Fruit fly (Drosophila melanogaster) whole organism, wandering third instar larva: ENCODE results near the gene nkt.

Experiments used
- Dfd ChIP-seq: fragments of >200 bp; optimal IDR thresholded peaks from 2 replicates; lab custom pipeline; 2017; ENCODE audit warnings: missing biosample characterization, missing genetic modification characterization
- Hnf4 ChIP-seq: fragments of 200-800 bp; sonication (Bioruptor generic); optimal IDR thresholded peaks from 2 replicates; lab custom pipeline; 2016; ENCODE audit warnings: missing biosample characterization, mild to moderate bottlenecking, missing genetic modification characterization
- Hr78 ChIP-seq: fragments of >200 bp; optimal IDR thresholded peaks from 2 replicates; lab custom pipeline; 2017; ENCODE audit warnings: missing biosample characterization, missing genetic modification characterization
- Rel ChIP-seq, 2 experiments: fragments of 200-800 bp; sonication (Bioruptor generic) in 1 of 2; optimal IDR thresholded peaks; 2 replicates in 1 of 2; 3 replicates in 1 of 2; lab custom pipeline; 2016 to 2019; ENCODE audit warnings: mild to moderate bottlenecking in 2 of 2, missing biosample characterization in 2 of 2, missing genetic modification characterization in 2 of 2, moderate library complexity in 1 of 2
- Sp1 ChIP-seq: fragments of 200-800 bp; sonication (Bioruptor generic); optimal IDR thresholded peaks from 3 replicates; lab custom pipeline; 2019; ENCODE audit warnings: missing biosample characterization, mild to moderate bottlenecking, missing genetic modification characterization, moderate library complexity
- Vsx2 ChIP-seq: fragments of 200-300, 225-300 bp; sonication (Bioruptor generic); optimal IDR thresholded peaks from 2 replicates; lab custom pipeline; 2018; ENCODE audit warnings: missing biosample characterization, missing genetic modification characterization; ENCODE audit not compliant: partially characterized antibody
- br ChIP-seq: fragments of 200-800 bp; sonication (Bioruptor generic); optimal IDR thresholded peaks from 2 replicates; lab custom pipeline; 2016; ENCODE audit warnings: missing biosample characterization, missing genetic modification characterization
- fru ChIP-seq: fragments of 200-800 bp; sonication (Bioruptor generic); optimal IDR thresholded peaks from 3 replicates; lab custom pipeline; 2016; ENCODE audit warnings: missing biosample characterization, mild to moderate bottlenecking, missing genetic modification characterization
- lola ChIP-seq: fragments of >200 bp; optimal IDR thresholded peaks from 2 replicates; lab custom pipeline; 2017; ENCODE audit warnings: missing biosample characterization, missing genetic modification characterization
- pan ChIP-seq: fragments of >200 bp; optimal IDR thresholded peaks from 2 replicates; lab custom pipeline; 2017
- usp ChIP-seq: fragments of >200 bp; optimal IDR thresholded peaks from 2 replicates; lab custom pipeline; 2017; ENCODE audit warnings: missing biosample characterization, missing genetic modification characterization

- no peak for TF ChIP-seq fru
- TF ChIP-seq Sp1 (GFP tag; lab: Kevin White, UChicago): no peak
- no peak for TF ChIP-seq usp (GFP tag; lab: Kevin White, UChicago)
- no peak for TF ChIP-seq br (GFP tag; lab: Kevin White, UChicago)
- no peak for TF ChIP-seq Hnf4 (GFP tag; lab: Kevin White, UChicago)
- no peak for TF ChIP-seq pan (lab: Kevin White, UChicago)
- TF ChIP-seq lola (GFP tag; lab: Kevin White, UChicago): no peak
- no peak for TF ChIP-seq Vsx2 (GFP tag; lab: Kevin White, UChicago)
- no peak for TF ChIP-seq Hr78 (GFP tag; lab: Kevin White, UChicago)
- TF ChIP-seq Dfd (GFP tag; lab: Kevin White, UChicago): no peak
- no peak for TF ChIP-seq Rel (GFP tag; optimal IDR thresholded peaks at IDR 0.05; lab: Kevin White, UChicago)
- TF ChIP-seq Rel (tag; optimal IDR thresholded peaks at IDR 0.05; lab: Kevin White, UChicago): no peak
Measured at dm6 chr3L:11243292-11243670, 42.1 kb downstream of the nkt start.
